Fruit fly (Drosophila melanogaster) whole organism, larva: Measurements from ENCODE around the gene CG46506.
"Not testable (repeated sequence)": the region's sequence is repeated elsewhere in the genome, so short reads cannot be mapped to it uniquely, and the experiment has no call there.

Source experiments
- noc ChIP-seq: fragments of 200-800 bp; sonication (Bioruptor generic); optimal IDR thresholded peaks from 3 replicates; lab custom pipeline; 2019; ENCODE audit warnings: missing biosample characterization, mild to moderate bottlenecking, missing genetic modification characterization, moderate library complexity

Gene CG46506

DNA sequence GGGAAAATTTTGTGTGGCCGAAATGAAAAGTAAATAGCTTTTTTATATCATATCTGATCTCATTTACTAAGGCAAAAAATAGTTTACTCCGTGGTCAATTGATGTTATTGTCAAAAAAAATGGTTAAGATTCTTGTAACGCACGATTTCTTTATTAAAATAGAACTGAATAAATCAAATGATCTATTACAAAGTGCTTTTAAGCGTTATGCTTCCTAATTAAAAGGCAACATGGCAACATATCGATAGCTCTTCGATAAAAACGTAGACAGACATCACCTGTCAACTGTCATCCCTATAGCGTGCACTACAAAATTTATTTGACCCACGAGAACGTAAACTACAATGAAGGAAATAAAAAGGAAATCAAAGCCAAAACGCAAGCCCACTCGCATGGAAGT lies at the start of gene CG46506:
TSS of gene CG46506 (plus strand) at position 301 of the 400 bp plus-strand sequence.
- TF ChIP-seq noc (tag; lab: Kevin White, UChicago) = not testable (repeated sequence)

DNA sequence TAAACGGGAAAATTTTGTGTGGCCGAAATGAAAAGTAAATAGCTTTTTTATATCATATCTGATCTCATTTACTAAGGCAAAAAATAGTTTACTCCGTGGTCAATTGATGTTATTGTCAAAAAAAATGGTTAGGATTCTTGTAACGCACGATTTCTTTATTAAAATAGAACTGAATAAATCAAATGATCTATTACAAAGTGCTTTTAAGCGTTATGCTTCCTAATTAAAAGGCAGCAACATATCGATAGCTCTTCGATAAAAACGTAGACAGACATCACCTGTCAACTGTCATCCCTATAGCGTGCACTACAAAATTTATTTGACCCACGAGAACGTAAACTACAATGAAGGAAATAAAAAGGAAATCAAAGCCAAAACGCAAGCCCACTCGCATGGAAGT lies 14.9 kb upstream of the CG46506 start, which contains the start of gene CG40813:
TSS of gene CG40813 (plus strand) at position 301 of the 400 bp plus-strand sequence.
- TF ChIP-seq noc (tag; lab: Kevin White, UChicago) = not testable (repeated sequence)

DNA sequence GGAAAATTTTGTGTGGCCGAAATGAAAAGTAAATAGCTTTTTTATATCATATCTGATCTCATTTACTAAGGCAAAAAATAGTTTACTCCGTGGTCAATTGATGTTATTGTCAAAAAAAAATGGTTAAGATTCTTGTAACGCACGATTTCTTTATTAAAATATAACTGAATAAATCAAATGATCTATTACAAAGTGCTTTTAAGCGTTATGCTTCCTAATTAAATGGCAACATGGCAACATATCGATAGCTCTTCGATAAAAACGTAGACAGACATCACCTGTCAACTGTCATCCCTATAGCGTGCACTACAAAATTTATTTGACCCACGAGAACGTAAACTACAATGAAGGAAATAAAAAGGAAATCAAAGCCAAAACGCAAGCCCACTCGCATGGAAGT lies 10.2 kb upstream of the CG46506 start, which contains the start of gene CG46504:
TSS of gene CG46504 (plus strand) at position 301 of the 400 bp plus-strand sequence.
- not testable (repeated sequence) for TF ChIP-seq noc (tag; lab: Kevin White, UChicago)

DNA sequence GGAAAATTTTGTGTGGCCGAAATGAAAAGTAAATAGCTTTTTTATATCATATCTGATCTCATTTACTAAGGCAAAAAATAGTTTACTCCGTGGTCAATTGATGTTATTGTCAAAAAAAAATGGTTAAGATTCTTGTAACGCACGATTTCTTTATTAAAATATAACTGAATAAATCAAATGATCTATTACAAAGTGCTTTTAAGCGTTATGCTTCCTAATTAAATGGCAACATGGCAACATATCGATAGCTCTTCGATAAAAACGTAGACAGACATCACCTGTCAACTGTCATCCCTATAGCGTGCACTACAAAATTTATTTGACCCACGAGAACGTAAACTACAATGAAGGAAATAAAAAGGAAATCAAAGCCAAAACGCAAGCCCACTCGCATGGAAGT lies 5.1 kb upstream of the CG46506 start, which contains the start of gene CG46505:
TSS of gene CG46505 (plus strand) at position 301 of the 400 bp plus-strand sequence.
- TF ChIP-seq noc (tag; lab: Kevin White, UChicago) = not testable (repeated sequence)

DNA sequence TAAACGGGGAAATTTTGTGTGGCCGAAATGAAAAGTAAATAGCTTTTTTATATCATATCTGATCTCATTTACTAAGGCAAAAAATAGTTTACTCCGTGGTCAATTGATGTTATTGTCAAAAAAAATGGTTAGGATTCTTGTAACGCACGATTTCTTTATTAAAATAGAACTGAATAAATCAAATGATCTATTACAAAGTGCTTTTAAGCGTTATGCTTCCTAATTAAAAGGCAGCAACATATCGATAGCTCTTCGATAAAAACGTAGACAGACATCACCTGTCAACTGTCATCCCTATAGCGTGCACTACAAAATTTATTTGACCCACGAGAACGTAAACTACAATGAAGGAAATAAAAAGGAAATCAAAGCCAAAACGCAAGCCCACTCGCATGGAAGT lies 4.9 kb downstream of the CG46506 start, which contains the start of gene CG46507:
TSS of gene CG46507 (plus strand) at position 301 of the 400 bp plus-strand sequence.
- not testable (repeated sequence) for TF ChIP-seq noc (tag; lab: Kevin White, UChicago)

DNA sequence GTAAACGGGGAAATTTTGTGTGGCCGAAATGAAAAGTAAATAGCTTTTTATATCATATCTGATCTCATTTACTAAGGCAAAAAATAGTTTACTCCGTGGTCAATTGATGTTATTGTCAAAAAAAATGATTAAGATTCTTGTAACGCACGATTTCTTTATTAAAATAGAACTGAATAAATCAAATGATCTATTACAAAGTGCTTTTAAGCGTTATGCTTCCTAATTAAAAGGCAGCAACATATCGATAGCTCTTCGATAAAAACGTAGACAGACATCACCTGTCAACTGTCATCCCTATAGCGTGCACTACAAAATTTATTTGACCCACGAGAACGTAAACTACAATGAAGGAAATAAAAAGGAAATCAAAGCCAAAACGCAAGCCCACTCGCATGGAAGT lies 9.7 kb downstream of the CG46506 start, which contains the start of gene CG46508:
TSS of gene CG46508 (plus strand) at position 301 of the 400 bp plus-strand sequence.
- not testable (repeated sequence) for TF ChIP-seq noc (tag; lab: Kevin White, UChicago)

DNA sequence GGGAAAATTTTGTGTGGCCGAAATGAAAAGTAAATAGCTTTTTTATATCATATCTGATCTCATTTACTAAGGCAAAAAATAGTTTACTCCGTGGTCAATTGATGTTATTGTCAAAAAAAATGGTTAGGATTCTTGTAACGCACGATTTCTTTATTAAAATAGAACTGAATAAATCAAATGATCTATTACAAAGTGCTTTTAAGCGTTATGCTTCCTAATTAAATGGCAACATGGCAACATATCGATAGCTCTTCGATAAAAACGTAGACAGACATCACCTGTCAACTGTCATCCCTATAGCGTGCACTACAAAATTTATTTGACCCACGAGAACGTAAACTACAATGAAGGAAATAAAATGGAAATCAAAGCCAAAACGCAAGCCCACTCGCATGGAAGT lies 14.7 kb downstream of the CG46506 start, which contains the start of gene CG46509:
TSS of gene CG46509 (plus strand) at position 301 of the 400 bp plus-strand sequence.
- not testable (repeated sequence) for TF ChIP-seq noc (tag; lab: Kevin White, UChicago)

DNA sequence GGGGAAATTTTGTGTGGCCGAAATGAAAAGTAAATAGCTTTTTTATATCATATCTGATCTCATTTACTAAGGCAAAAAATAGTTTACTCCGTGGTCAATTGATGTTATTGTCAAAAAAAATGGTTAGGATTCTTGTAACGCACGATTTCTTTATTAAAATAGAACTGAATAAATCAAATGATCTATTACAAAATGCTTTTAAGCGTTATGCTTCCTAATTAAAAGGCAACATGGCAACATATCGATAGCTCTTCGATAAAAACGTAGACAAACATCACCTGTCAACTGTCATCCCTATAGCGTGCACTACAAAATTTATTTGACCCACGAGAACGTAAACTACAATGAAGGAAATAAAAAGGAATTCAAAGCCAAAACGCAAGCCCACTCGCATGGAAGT lies 19.5 kb downstream of the CG46506 start, which contains the start of gene CG46510:
TSS of gene CG46510 (plus strand) at position 301 of the 400 bp plus-strand sequence.
- TF ChIP-seq noc (tag; lab: Kevin White, UChicago) = not testable (repeated sequence)

DNA sequence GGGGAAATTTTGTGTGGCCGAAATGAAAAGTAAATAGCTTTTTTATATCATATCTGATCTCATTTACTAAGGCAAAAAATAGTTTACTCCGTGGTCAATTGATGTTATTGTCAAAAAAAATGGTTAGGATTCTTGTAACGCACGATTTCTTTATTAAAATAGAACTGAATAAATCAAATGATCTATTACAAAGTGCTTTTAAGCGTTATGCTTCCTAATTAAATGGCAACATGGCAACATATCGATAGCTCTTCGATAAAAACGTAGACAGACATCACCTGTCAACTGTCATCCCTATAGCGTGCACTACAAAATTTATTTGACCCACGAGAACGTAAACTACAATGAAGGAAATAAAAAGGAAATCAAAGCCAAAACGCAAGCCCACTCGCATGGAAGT lies 24.5 kb downstream of the CG46506 start, which contains the start of gene CG46511:
TSS of gene CG46511 (plus strand) at position 301 of the 400 bp plus-strand sequence.
- TF ChIP-seq noc (tag; lab: Kevin White, UChicago) = not testable (repeated sequence)

DNA sequence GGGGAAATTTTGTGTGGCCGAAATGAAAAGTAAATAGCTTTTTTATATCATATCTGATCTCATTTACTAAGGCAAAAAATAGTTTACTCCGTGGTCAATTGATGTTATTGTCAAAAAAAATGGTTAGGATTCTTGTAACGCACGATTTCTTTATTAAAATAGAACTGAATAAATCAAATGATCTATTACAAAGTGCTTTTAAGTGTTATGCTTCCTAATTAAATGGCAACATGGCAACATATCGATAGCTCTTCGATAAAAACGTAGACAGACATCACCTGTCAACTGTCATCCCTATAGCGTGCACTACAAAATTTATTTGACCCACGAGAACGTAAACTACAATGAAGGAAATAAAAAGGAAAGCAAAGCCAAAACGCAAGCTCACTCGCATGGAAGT lies 29.4 kb downstream of the CG46506 start, which contains the start of gene CG46512:
TSS of gene CG46512 (plus strand) at position 301 of the 400 bp plus-strand sequence.
- TF ChIP-seq noc (tag; lab: Kevin White, UChicago) = not testable (repeated sequence)

DNA sequence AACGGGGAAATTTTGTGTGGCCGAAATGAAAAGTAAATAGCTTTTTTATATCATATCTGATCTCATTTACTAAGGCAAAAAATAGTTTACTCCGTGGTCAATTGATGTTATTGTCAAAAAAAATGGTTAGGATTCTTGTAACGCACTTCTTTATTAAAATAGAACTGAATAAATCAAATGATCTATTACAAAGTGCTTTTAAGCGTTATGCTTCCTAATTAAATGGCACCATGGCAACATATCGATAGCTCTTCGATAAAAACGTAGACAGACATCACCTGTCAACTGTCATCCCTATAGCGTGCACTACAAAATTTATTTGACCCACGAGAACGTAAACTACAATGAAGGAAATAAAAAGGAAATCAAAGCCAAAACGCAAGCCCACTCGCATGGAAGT lies 34.3 kb downstream of the CG46506 start, which contains the start of gene CG46513:
TSS of gene CG46513 (plus strand) at position 301 of the 400 bp plus-strand sequence.
- not testable (repeated sequence) for TF ChIP-seq noc (tag; lab: Kevin White, UChicago)

DNA sequence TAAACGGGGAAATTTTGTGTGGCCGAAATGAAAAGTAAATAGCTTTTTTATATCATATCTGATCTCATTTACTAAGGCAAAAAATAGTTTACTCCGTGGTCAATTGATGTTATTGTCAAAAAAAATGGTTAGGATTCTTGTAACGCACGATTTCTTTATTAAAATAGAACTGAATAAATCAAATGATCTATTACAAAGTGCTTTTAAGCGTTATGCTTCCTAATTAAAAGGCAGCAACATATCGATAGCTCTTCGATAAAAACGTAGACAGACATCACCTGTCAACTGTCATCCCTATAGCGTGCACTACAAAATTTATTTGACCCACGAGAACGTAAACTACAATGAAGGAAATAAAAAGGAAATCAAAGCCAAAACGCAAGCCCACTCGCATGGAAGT lies 39.2 kb downstream of the CG46506 start, which contains the start of gene CG46514:
TSS of gene CG46514 (plus strand) at position 301 of the 400 bp plus-strand sequence.
- not testable (repeated sequence) for TF ChIP-seq noc (tag; lab: Kevin White, UChicago)

DNA sequence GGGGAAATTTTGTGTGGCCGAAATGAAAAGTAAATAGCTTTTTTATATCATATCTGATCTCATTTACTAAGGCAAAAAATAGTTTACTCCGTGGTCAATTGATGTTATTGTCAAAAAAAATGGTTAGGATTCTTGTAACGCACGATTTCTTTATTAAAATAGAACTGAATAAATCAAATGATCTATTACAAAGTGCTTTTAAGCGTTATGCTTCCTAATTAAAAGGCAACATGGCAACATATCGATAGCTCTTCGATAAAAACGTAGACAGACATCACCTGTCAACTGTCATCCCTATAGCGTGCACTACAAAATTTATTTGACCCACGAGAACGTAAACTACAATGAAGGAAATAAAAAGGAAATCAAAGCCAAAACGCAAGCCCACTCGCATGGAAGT lies 44.2 kb downstream of the CG46506 start, which contains the start of gene CG46515:
TSS of gene CG46515 (plus strand) at position 301 of the 400 bp plus-strand sequence.
- TF ChIP-seq noc (tag; lab: Kevin White, UChicago) = not testable (repeated sequence)
